In the genomic region with DNA sequence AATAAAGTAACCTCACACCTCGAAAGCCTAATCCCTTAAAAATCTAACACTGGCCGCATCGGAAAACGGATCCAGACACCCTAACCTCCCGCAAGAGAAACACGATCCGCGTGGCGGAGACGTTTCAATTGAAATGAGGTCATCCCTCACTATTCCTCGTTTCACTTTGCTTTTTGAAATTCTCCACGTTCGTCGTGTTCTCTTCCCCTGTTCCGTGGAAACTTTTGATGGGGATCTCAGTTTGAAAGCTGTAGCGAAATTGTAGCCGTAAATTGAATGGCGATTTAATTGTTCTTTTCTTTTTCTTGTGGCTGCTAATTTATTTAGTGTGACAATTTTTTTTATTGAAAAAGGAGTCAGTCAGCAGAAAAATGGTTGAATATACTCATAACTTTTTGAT, we compare ENCODE assay signal across 2 worm cellular contexts.
A peak's percentile ranks its signal among the peaks of the same experiment; 100 is the strongest.
TF ChIP-seq lines count a peak whose summit lies in the region.

No protein-coding gene starts in this region.

TF ChIP-seq in whole organism, L1 larva, 84 proteins besides CTCF, POLR2A, EP300 and RAD21:
- no peak for TF ChIP-seq mdl-1 (tag; optimal IDR thresholded peaks at IDR 0.05; lab: Kevin White, UChicago)
- no peak for TF ChIP-seq nhr-19 (GFP tag; conservative IDR thresholded peaks at IDR 0.05; lab: Robert Waterston, UW)
- peak; percentile 51 for TF ChIP-seq blmp-1 (tag; optimal IDR thresholded peaks at IDR 0.05; lab: Kevin White, UChicago)
- TF ChIP-seq ztf-11 (tag; optimal IDR thresholded peaks at IDR 0.05; lab: Kevin White, UChicago): no peak
TF ChIP-seq in whole organism, L1 larva: peak in this region for 1.

TF ChIP-seq in whole organism, L4 larva, 104 proteins besides CTCF, POLR2A, EP300 and RAD21:
- no peak for TF ChIP-seq lin-15B (tag; optimal IDR thresholded peaks at IDR 0.05; lab: Kevin White, UChicago)
- TF ChIP-seq ceh-32 (tag; optimal IDR thresholded peaks at IDR 0.05; lab: Kevin White, UChicago; ENCODE audit: poor library complexity): no peak
- peak; percentile 59 for TF ChIP-seq aha-1 (tag; lab: Kevin White, UChicago)

Comparison
In these comparisons a context has a peak if more than half of its experiments do, and no peak if none do; other contexts are left out.
1. Of the 29 proteins assayed by ChIP-seq in both whole organism, L4 larva and whole organism, L1 larva: peak only in whole organism, L4 larva: aha-1; only in whole organism, L1 larva: none; in both: none; in neither: 28.